Worm (Caenorhabditis elegans) whole organism, L4 larva: ENCODE measurements around the gene F36H1.12.

Experiments
- D1046.2 ChIP-seq: fragments of 200-800 bp; sonication (Bioruptor generic); IDR thresholded peaks from 2 replicates; pipeline ENCODE4 v1.3.6; 2022; ENCODE audit warnings: missing genetic modification characterization, missing compliant biosample characterization
- F26F4.8 ChIP-seq: fragments of 200-800 bp; sonication (Bioruptor generic); conservative IDR thresholded peaks from 2 replicates; pipeline ENCODE4 v1.3.6; 2022; ENCODE audit warnings: missing genetic modification characterization, missing compliant biosample characterization
- F44E2.7 ChIP-seq: fragments of 200-800 bp; sonication (Bioruptor generic); IDR thresholded peaks from 2 replicates; pipeline ENCODE4 v2.1.2; 2022; ENCODE audit warnings: missing genetic modification characterization, missing compliant biosample characterization
- F49E8.2 ChIP-seq: sonication (generic microtip); optimal IDR thresholded peaks from 2 replicates; lab custom pipeline; 2016; ENCODE audit warnings: missing compliant biosample characterization, mild to moderate bottlenecking, missing genetic modification characterization, borderline replicate concordance
- T26A8.4 ChIP-seq: fragments of 200-800 bp; sonication (Bioruptor generic); IDR thresholded peaks from 2 replicates; pipeline ENCODE4 v1.3.6; 2022; ENCODE audit warnings: missing genetic modification characterization, missing compliant biosample characterization
- Y75B8A.6 ChIP-seq: fragments of 200-800 bp; sonication (Bioruptor generic); IDR thresholded peaks from 2 replicates; pipeline ENCODE4 v1.3.6; 2022; ENCODE audit warnings: missing genetic modification reagents, missing genetic modification characterization, missing compliant biosample characterization
- ZK546.5 ChIP-seq, 2 experiments: sonication (generic microtip); optimal IDR thresholded peaks; 2 replicates each; lab custom pipeline; 2017; ENCODE audit warnings: missing biosample characterization in 2 of 2, missing genetic modification characterization in 2 of 2
- attf-4 ChIP-seq: sonication (generic microtip); optimal IDR thresholded peaks from 3 replicates; lab custom pipeline; 2017; ENCODE audit warnings: missing biosample characterization, missing genetic modification characterization
- ceh-20 ChIP-seq: fragments of 200-800 bp; sonication (Bioruptor generic); IDR thresholded peaks from 2 replicates; pipeline ENCODE4 v1.3.6; 2022; ENCODE audit warnings: missing genetic modification reagents, missing genetic modification characterization, missing compliant biosample characterization
- ceh-32 ChIP-seq: sonication (generic microtip); optimal IDR thresholded peaks from 2 replicates; lab custom pipeline; 2016; ENCODE audit warnings: mild to moderate bottlenecking, missing genetic modification characterization, missing compliant biosample characterization; ENCODE audit not compliant: poor library complexity
- ctbp-1 ChIP-seq: fragments of 200-800 bp; sonication (Bioruptor generic); IDR thresholded peaks from 2 replicates; pipeline ENCODE4 v1.3.6; 2022; ENCODE audit warnings: missing genetic modification reagents, missing genetic modification characterization, missing compliant biosample characterization
- daf-16 ChIP-seq, 3 experiments: sonication (generic microtip); optimal IDR thresholded peaks; 2 replicates each; lab custom pipeline; 2016 to 2017; ENCODE audit warnings: missing genetic modification characterization in 3 of 3, missing genetic modification reagents in 3 of 3, mild to moderate bottlenecking in 2 of 3, missing compliant biosample characterization in 2 of 3, missing biosample characterization in 1 of 3, moderate library complexity in 1 of 3
- daf-8 ChIP-seq: fragments of 200-800 bp; sonication (Bioruptor generic); IDR thresholded peaks from 2 replicates; pipeline ENCODE4 v1.3.6; 2022; ENCODE audit warnings: missing genetic modification characterization, missing compliant biosample characterization
- dmd-8 ChIP-seq: fragments of 200-800 bp; sonication (Bioruptor generic); IDR thresholded peaks from 2 replicates; pipeline ENCODE4 v1.3.6; 2022; ENCODE audit warnings: missing genetic modification characterization, missing compliant biosample characterization
- duxl-1 ChIP-seq: sonication (generic microtip); optimal IDR thresholded peaks from 2 replicates; lab custom pipeline; 2016; ENCODE audit warnings: mild to moderate bottlenecking, missing genetic modification characterization, moderate library complexity, missing compliant biosample characterization; ENCODE audit not compliant: poor library complexity
- dve-1 ChIP-seq: sonication (generic microtip); optimal IDR thresholded peaks from 2 replicates; lab custom pipeline; 2017; ENCODE audit warnings: antibody characterized with exemption, mild to moderate bottlenecking, missing genetic modification characterization, missing compliant biosample characterization; ENCODE audit not compliant: insufficient read depth
- egl-43 ChIP-seq: fragments of 200-800 bp; sonication (Bioruptor generic); IDR thresholded peaks from 2 replicates; pipeline ENCODE4 v1.3.6; 2022; ENCODE audit warnings: missing genetic modification reagents, missing genetic modification characterization, missing compliant biosample characterization
- fkh-10 ChIP-seq: fragments of 150-350 bp; optimal IDR thresholded peaks from 2 replicates; lab custom pipeline; 2014; ENCODE audit warnings: missing biosample characterization, missing genetic modification reagents, missing genetic modification characterization
- fos-1 ChIP-seq: fragments of 150-350 bp; optimal IDR thresholded peaks from 2 replicates; lab custom pipeline; 2014; ENCODE audit warnings: missing biosample characterization, missing genetic modification characterization
- hlh-11 ChIP-seq: fragments of 200-800 bp; sonication (Bioruptor generic); optimal IDR thresholded peaks from 2 replicates; lab custom pipeline; 2018; ENCODE audit warnings: mild to moderate bottlenecking, missing genetic modification characterization, missing compliant biosample characterization
- hmg-1.1 ChIP-seq: fragments of 200-800 bp; sonication (Bioruptor generic); IDR thresholded peaks from 2 replicates; pipeline ENCODE4 v1.3.6; 2022; ENCODE audit warnings: missing genetic modification reagents, missing genetic modification characterization, missing compliant biosample characterization
- jun-1 ChIP-seq: fragments of 150-350 bp; optimal IDR thresholded peaks from 2 replicates; lab custom pipeline; 2014; ENCODE audit warnings: missing biosample characterization, missing genetic modification reagents, missing genetic modification characterization
- lin-1 ChIP-seq: fragments of 200-800 bp; sonication (Bioruptor generic); IDR thresholded peaks from 2 replicates; pipeline ENCODE4 v1.3.6; 2022; ENCODE audit warnings: missing genetic modification reagents, missing genetic modification characterization, missing compliant biosample characterization
- lin-13 ChIP-seq: fragments of 150-350 bp; optimal IDR thresholded peaks from 2 replicates; lab custom pipeline; 2014; ENCODE audit warnings: missing biosample characterization, missing genetic modification reagents, missing genetic modification characterization
- lin-15B ChIP-seq: fragments of 150-350 bp; sonication (generic microtip); optimal IDR thresholded peaks from 3 replicates; lab custom pipeline; 2014; ENCODE audit warnings: missing biosample characterization, missing genetic modification characterization
- lin-38 ChIP-seq: fragments of 200-800 bp; sonication (Bioruptor generic); IDR thresholded peaks from 2 replicates; pipeline ENCODE4 v1.3.6; 2022; ENCODE audit warnings: missing genetic modification reagents, missing genetic modification characterization, missing compliant biosample characterization
- lir-3 ChIP-seq: sonication (generic microtip); optimal IDR thresholded peaks from 2 replicates; lab custom pipeline; 2016; ENCODE audit warnings: mild to moderate bottlenecking, missing genetic modification characterization, missing compliant biosample characterization
- madf-5 ChIP-seq, 2 experiments: fragments of 200-800 bp; sonication (Bioruptor generic); IDR thresholded peaks; 2 replicates each; pipeline ENCODE4 v1.3.6; 2022; ENCODE audit warnings: missing compliant biosample characterization in 2 of 2, missing genetic modification characterization in 2 of 2
- mdt-29 ChIP-seq: fragments of 200-800 bp; sonication (Bioruptor generic); IDR thresholded peaks from 2 replicates; pipeline ENCODE4 v1.3.6; 2022; ENCODE audit warnings: missing genetic modification reagents, missing genetic modification characterization, missing compliant biosample characterization
- mes-2 ChIP-seq: sonication (generic microtip); optimal IDR thresholded peaks from 2 replicates; lab custom pipeline; 2016; ENCODE audit warnings: missing genotype, mild to moderate bottlenecking, missing genetic modification characterization, missing compliant biosample characterization; ENCODE audit not compliant: poor library complexity, severe bottlenecking
- mxl-2 ChIP-seq: fragments of 200-800 bp; sonication (Bioruptor generic); conservative IDR thresholded peaks from 2 replicates; pipeline ENCODE4 v1.3.6; 2022; ENCODE audit warnings: missing genetic modification reagents, missing genetic modification characterization, missing compliant biosample characterization
- nhr-102 ChIP-seq: sonication (generic microtip); optimal IDR thresholded peaks from 2 replicates; lab custom pipeline; 2016; ENCODE audit warnings: mild to moderate bottlenecking, missing genetic modification characterization, moderate library complexity, missing compliant biosample characterization
- nhr-111 ChIP-seq: fragments of 200-800 bp; sonication (Bioruptor generic); optimal IDR thresholded peaks from 2 replicates; lab custom pipeline; 2018; ENCODE audit warnings: mild to moderate bottlenecking, missing genetic modification characterization, missing compliant biosample characterization
- nhr-28 ChIP-seq: fragments of 150-350 bp; optimal IDR thresholded peaks from 2 replicates; lab custom pipeline; 2014; ENCODE audit warnings: missing biosample characterization, missing genetic modification characterization
- nhr-6 ChIP-seq: fragments of 150-350 bp; optimal IDR thresholded peaks from 2 replicates; lab custom pipeline; 2014; ENCODE audit warnings: missing biosample characterization, missing genetic modification characterization
- nhr-76 ChIP-seq: fragments of 150-350 bp; optimal IDR thresholded peaks from 2 replicates; lab custom pipeline; 2014; ENCODE audit warnings: missing biosample characterization, missing genetic modification characterization
- nhr-77 ChIP-seq: fragments of 150-350 bp; optimal IDR thresholded peaks from 2 replicates; lab custom pipeline; 2014; ENCODE audit warnings: missing biosample characterization, missing genetic modification characterization
- pha-4 ChIP-seq, 2 experiments: fragments of 150-350 bp in 1 of 2; fragments of 200-800 bp in 1 of 2; sonication (Bioruptor generic) in 1 of 2; IDR thresholded peaks in 1 of 2; optimal IDR thresholded peaks in 1 of 2; 2 replicates each; pipeline versions ENCODE4 v1.3.6 to Lab custom; 2014 to 2022; ENCODE audit warnings: missing genetic modification characterization in 2 of 2, missing genetic modification reagents in 2 of 2, missing biosample characterization in 1 of 2, missing compliant biosample characterization in 1 of 2
- php-3 ChIP-seq: fragments of 200-800 bp; sonication (Bioruptor generic); IDR thresholded peaks from 2 replicates; pipeline ENCODE4 v1.3.6; 2022; ENCODE audit warnings: missing genetic modification reagents, missing genetic modification characterization, missing compliant biosample characterization
- pqm-1 ChIP-seq: sonication (generic microtip); optimal IDR thresholded peaks from 2 replicates; lab custom pipeline; 2017; ENCODE audit warnings: missing biosample characterization, missing genetic modification characterization
- saeg-2 ChIP-seq: fragments of 200-800 bp; sonication (Bioruptor generic); IDR thresholded peaks from 2 replicates; pipeline ENCODE4 v1.3.6; 2022; ENCODE audit warnings: missing genetic modification reagents, missing genetic modification characterization, missing compliant biosample characterization
- tra-1 ChIP-seq: fragments of 200-800 bp; sonication (Bioruptor generic); IDR thresholded peaks from 2 replicates; pipeline ENCODE4 v1.3.6; 2022; ENCODE audit warnings: missing genetic modification reagents, missing genetic modification characterization, missing compliant biosample characterization
- unc-130 ChIP-seq: sonication (generic microtip); optimal IDR thresholded peaks from 2 replicates; lab custom pipeline; 2016; ENCODE audit warnings: missing genetic modification reagents, missing genetic modification characterization, missing compliant biosample characterization
- unc-39 ChIP-seq: sonication (generic microtip); optimal IDR thresholded peaks from 2 replicates; lab custom pipeline; 2017; ENCODE audit warnings: missing biosample characterization, missing genetic modification characterization
- unc-62 ChIP-seq, 3 experiments: fragments of 150-350 bp in 1 of 3; sonication (generic microtip); optimal IDR thresholded peaks in 2 of 3; peaks in 1 of 3; 1 replicate in 1 of 3; 2 replicates in 2 of 3; lab custom pipeline; 2014 to 2017; ENCODE audit warnings: missing biosample characterization in 3 of 3, missing genetic modification characterization in 3 of 3, missing genetic modification reagents in 3 of 3, missing genotype in 1 of 3
- zag-1 ChIP-seq: fragments of 150-350 bp; optimal IDR thresholded peaks from 2 replicates; lab custom pipeline; 2014; ENCODE audit warnings: missing biosample characterization, missing genetic modification characterization
- ztf-11 ChIP-seq: fragments of 150-350 bp; optimal IDR thresholded peaks from 2 replicates; lab custom pipeline; 2014; ENCODE audit warnings: missing biosample characterization, missing genetic modification characterization

Gene F36H1.12

DNA sequence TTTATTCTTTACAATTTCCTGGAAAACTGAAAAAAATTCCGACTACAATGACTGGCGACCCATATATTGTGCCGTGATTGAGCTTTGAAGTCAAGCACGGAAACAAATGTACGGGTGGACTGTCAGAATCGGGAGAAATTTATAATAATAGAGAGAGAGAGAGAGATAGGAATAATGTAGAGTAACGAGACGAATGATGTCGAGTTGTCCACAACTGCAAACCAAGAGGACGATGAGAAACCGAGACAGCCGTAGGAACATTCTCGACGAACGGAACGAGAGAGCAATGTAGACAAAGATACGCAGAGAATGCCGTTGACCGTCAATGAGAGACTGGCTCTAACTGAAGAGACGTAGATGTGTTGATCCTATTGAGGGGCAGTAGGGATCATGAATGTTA, 25.9 kb downstream of the F36H1.12 start (continued):
- TF ChIP-seq T26A8.4 (GFP tag; lab: Robert Waterston, UW) (peak; percentile 74), nhr-102 (tag; lab: Kevin White, UChicago) (peak; percentile 55), ctbp-1 (GFP tag; lab: Robert Waterston, UW) (no peak), F44E2.7 (GFP tag; lab: Robert Waterston, UW) (no peak), egl-43 (GFP tag; lab: Robert Waterston, UW) (no peak), F26F4.8 (GFP tag; lab: Robert Waterston, UW) (no peak), ZK546.5 (tag; optimal IDR thresholded peaks at IDR 0.05; lab: Kevin White, UChicago) (peak in 1 of 2 experiments; percentile 34), zag-1 (tag; lab: Kevin White, UChicago) (peak; percentile 52), dmd-8 (GFP tag; lab: Robert Waterston, UW) (no peak), saeg-2 (GFP tag; lab: Robert Waterston, UW) (no peak), mdt-29 (GFP tag; lab: Robert Waterston, UW) (0 out of 2 replicates have a peak, but pooled peaks have one; percentile 16), fkh-10 (GFP tag; lab: Kevin White, UChicago) (peak; percentile 12)

DNA sequence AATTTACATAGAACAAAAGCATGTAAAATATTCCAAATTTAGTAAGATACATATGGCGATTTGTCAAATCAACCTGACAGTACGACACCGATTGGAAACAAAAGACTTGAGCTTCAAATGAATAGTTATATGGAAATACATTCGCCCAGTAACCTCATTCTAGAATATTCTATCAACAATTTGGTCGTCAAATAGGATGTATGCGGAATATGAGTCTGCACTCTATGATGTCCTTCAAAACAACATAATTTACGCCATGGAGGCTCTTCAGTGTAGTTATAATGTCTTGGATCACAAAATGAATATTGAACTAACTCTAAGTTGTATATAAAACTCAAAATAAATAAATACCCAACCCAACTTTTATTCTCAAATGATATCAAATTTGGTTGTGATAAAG, 26.9 kb downstream of the F36H1.12 start:
- TF ChIP-seq mxl-2 = no peak
- TF ChIP-seq hmg-1.1 (GFP tag; lab: Robert Waterston, UW) = peak; percentile 14; the same call in 1 of the 2 replicates
- no peak for TF ChIP-seq lin-1 (GFP tag; lab: Robert Waterston, UW)
- no peak for TF ChIP-seq daf-16 (GFP tag; optimal IDR thresholded peaks at IDR 0.05; lab: Kevin White, UChicago)
- TF ChIP-seq daf-16 (tag; optimal IDR thresholded peaks at IDR 0.05; lab: Kevin White, UChicago) = peak; percentile 20
- TF ChIP-seq lin-38 (GFP tag; lab: Robert Waterston, UW) = no peak
- TF ChIP-seq ceh-32 (tag; lab: Kevin White, UChicago) = no peak
- TF ChIP-seq duxl-1 (tag; lab: Kevin White, UChicago) = no peak
- TF ChIP-seq tra-1 (GFP tag; lab: Robert Waterston, UW) = peak; percentile 29; the same call in 1 of the 2 replicates
- no peak for TF ChIP-seq unc-130 (GFP tag; lab: Kevin White, UChicago)
- TF ChIP-seq daf-8 (GFP tag; lab: Robert Waterston, UW) = no peak
- no peak for TF ChIP-seq nhr-6 (tag; lab: Kevin White, UChicago)
- TF ChIP-seq unc-62 (GFP tag; optimal IDR thresholded peaks at IDR 0.05 in 1 of 2; lab: Kevin White, UChicago) = no peak
- TF ChIP-seq unc-62 (tag; optimal IDR thresholded peaks at IDR 0.05; lab: Kevin White, UChicago) = no peak
- peak; percentile 19 for TF ChIP-seq nhr-111 (GFP tag; lab: Kevin White, UChicago)
- no peak for TF ChIP-seq lir-3 (tag; lab: Kevin White, UChicago)
- TF ChIP-seq mes-2 (tag; lab: Kevin White, UChicago) = peak; percentile 15
- TF ChIP-seq php-3 (GFP tag; lab: Robert Waterston, UW) = no peak
- no peak for TF ChIP-seq unc-39
- no peak for TF ChIP-seq F49E8.2 (tag; lab: Kevin White, UChicago)
- no peak for TF ChIP-seq pha-4 (GFP tag; IDR thresholded peaks at IDR 0.05; lab: Robert Waterston, UW)
- peak; percentile 10 for TF ChIP-seq pha-4 (tag; optimal IDR thresholded peaks at IDR 0.05; lab: Kevin White, UChicago)
- no peak for TF ChIP-seq ZK546.5 (tag; optimal IDR thresholded peaks at IDR 0.05; lab: Kevin White, UChicago)
- no peak for TF ChIP-seq saeg-2 (GFP tag; lab: Robert Waterston, UW)
- TF ChIP-seq dve-1 (tag; lab: Kevin White, UChicago) = no peak
- no peak for TF ChIP-seq ctbp-1 (GFP tag; lab: Robert Waterston, UW)
- TF ChIP-seq T26A8.4 (GFP tag; lab: Robert Waterston, UW) = peak; percentile 12; the same call in 1 of the 2 replicates
- TF ChIP-seq madf-5 (GFP tag; IDR thresholded peaks at IDR 0.05; lab: Robert Waterston, UW) = no peak
- TF ChIP-seq hlh-11 = peak; percentile 19
- no peak for TF ChIP-seq nhr-76 (tag; lab: Kevin White, UChicago)
- no peak for TF ChIP-seq nhr-77 (tag; lab: Kevin White, UChicago)
- no peak for TF ChIP-seq lin-15B (tag; lab: Kevin White, UChicago)
- peak; percentile 18 for TF ChIP-seq nhr-28 (tag; lab: Kevin White, UChicago)
- peak; percentile 7; the same call in 1 of the 2 replicates for TF ChIP-seq ceh-20 (GFP tag; lab: Robert Waterston, UW)
- peak; percentile 32 for TF ChIP-seq fkh-10 (GFP tag; lab: Kevin White, UChicago)
- TF ChIP-seq attf-4 (tag; lab: Kevin White, UChicago) = no peak
- TF ChIP-seq jun-1 (tag; lab: Kevin White, UChicago) = no peak
- no peak for TF ChIP-seq Y75B8A.6 (GFP tag; lab: Robert Waterston, UW)
- no peak for TF ChIP-seq pqm-1 (tag; lab: Kevin White, UChicago)
- TF ChIP-seq fos-1 (tag; lab: Kevin White, UChicago) = no peak
- TF ChIP-seq D1046.2 = no peak
- no peak for TF ChIP-seq ztf-11
- no peak for TF ChIP-seq lin-13
